Worm (Caenorhabditis elegans): ENCODE data around the gene F38H4.3.

F38H4.3 gene

ce11 chrIV:11854777-11855176, 12.6 kb downstream of the F38H4.3 start, which contains the start of gene tag-30 (continued):
- TF ChIP-seq duxl-1 (tag; optimal IDR thresholded peaks at IDR 0.05; ENCODE audit: poor library complexity) (no peak), F10B5.3 (tag; optimal IDR thresholded peaks at IDR 0.05) (no peak), arid-1 (GFP tag; conservative IDR thresholded peaks at IDR 0.05) (no peak), unc-130 (GFP tag; optimal IDR thresholded peaks at IDR 0.05) (no peak), ceh-44 (GFP tag; IDR thresholded peaks at IDR 0.05) (no peak), lsy-2 (tag; optimal IDR thresholded peaks at IDR 0.05) (peak in 1 of 2 experiments; percentile 74), spr-1 (tag; optimal IDR thresholded peaks at IDR 0.05) (no peak), dmd-8 (GFP tag; IDR thresholded peaks at IDR 0.05) (no peak), ceh-28 (tag; optimal IDR thresholded peaks at IDR 0.05) (no peak), dmd-9 (GFP tag; IDR thresholded peaks at IDR 0.05) (no peak), T26A8.4 (GFP tag; IDR thresholded peaks at IDR 0.05) (no peak), hlh-30 (tag; optimal IDR thresholded peaks at IDR 0.05; ENCODE audit: insufficient read depth) (peak; percentile 88), zfp-2 (tag; optimal IDR thresholded peaks at IDR 0.05) (no peak), egl-27 (tag; optimal IDR thresholded peaks at IDR 0.05) (no peak), nhr-237 (tag; optimal IDR thresholded peaks at IDR 0.05) (no peak), ceh-32 (tag; optimal IDR thresholded peaks at IDR 0.05; ENCODE audit: poor library complexity) (no peak), Y105C5A.15 (GFP tag; IDR thresholded peaks at IDR 0.05) (no peak), spr-3 (GFP tag; optimal IDR thresholded peaks at IDR 0.05) (no peak), lin-39 (tag; optimal IDR thresholded peaks at IDR 0.05) (no peak), hmg-1.1 (GFP tag; IDR thresholded peaks at IDR 0.05) (0 out of 2 replicates have a peak, but pooled peaks have one; percentile 43), nhr-28 (tag; optimal IDR thresholded peaks at IDR 0.05) (no peak), lin-15B (tag; optimal IDR thresholded peaks at IDR 0.05) (no peak), saeg-2 (GFP tag; IDR thresholded peaks at IDR 0.05) (no peak), egl-43 (GFP tag; IDR thresholded peaks at IDR 0.05) (no peak), D1046.2 (GFP tag; IDR thresholded peaks at IDR 0.05) (no peak), ZK546.5 (tag; optimal IDR thresholded peaks at IDR 0.05) (no peak), F49E8.2 (tag; optimal IDR thresholded peaks at IDR 0.05; ENCODE audit: borderline replicate concordance) (no peak), hlh-11 (tag; optimal IDR thresholded peaks at IDR 0.05) (peak; percentile 36), daf-12 (tag; optimal IDR thresholded peaks at IDR 0.05) (no peak), nhr-111 (GFP tag; optimal IDR thresholded peaks at IDR 0.05) (no peak), madf-9 (GFP tag; conservative IDR thresholded peaks at IDR 0.05) (no peak), ztf-11 (tag; optimal IDR thresholded peaks at IDR 0.05) (no peak), lim-7 (GFP tag; IDR thresholded peaks at IDR 0.05) (no peak), R02D3.7 (tag; optimal IDR thresholded peaks at IDR 0.05) (no peak), pha-4 (GFP tag; IDR thresholded peaks at IDR 0.05) (peak; percentile 15; the same call in 1 of the 2 replicates), pha-4 (tag; optimal IDR thresholded peaks at IDR 0.05) (peak; percentile 91), mdt-29 (GFP tag; IDR thresholded peaks at IDR 0.05) (no peak), nhr-11 (tag; optimal IDR thresholded peaks at IDR 0.05) (peak; percentile 39), ceh-20 (GFP tag; IDR thresholded peaks at IDR 0.05) (no peak), nhr-77 (tag; optimal IDR thresholded peaks at IDR 0.05) (peak; percentile 46), aha-1 (tag) (no peak), daf-19 (GFP tag; conservative IDR thresholded peaks at IDR 0.05) (no peak), fos-1 (tag; optimal IDR thresholded peaks at IDR 0.05) (no peak), php-3 (GFP tag; IDR thresholded peaks at IDR 0.05) (no peak), Y5F2A.4 (GFP tag; optimal IDR thresholded peaks at IDR 0.05) (no peak), ceh-82 (tag; optimal IDR thresholded peaks at IDR 0.05) (no peak), aly-2 (tag; optimal IDR thresholded peaks at IDR 0.05) (no peak), mep-1 (tag; optimal IDR thresholded peaks at IDR 0.05) (peak; percentile 61), ceh-62 (tag; optimal IDR thresholded peaks at IDR 0.05) (no peak), zip-11 (GFP tag; IDR thresholded peaks at IDR 0.05) (no peak), dve-1 (tag; optimal IDR thresholded peaks at IDR 0.05; ENCODE audit: insufficient read depth) (peak; percentile 75), ama-1 (optimal IDR thresholded peaks at IDR 0.05) (peak; percentile 3), unc-39 (tag; optimal IDR thresholded peaks at IDR 0.05) (no peak)

All from whole organism, L4 larva.